Worm (Caenorhabditis elegans) whole organism, mixed stage, embryonic: ENCODE results near the gene ZK354.3.

ENCODE experiments used
- blmp-1 ChIP-seq: fragments of 150-350 bp; optimal IDR thresholded peaks from 2 replicates; lab custom pipeline; 2014; ENCODE audit warnings: missing biosample characterization, missing genetic modification characterization
- ceh-39 ChIP-seq: fragments of 150-350 bp; optimal IDR thresholded peaks from 2 replicates; lab custom pipeline; 2014; ENCODE audit warnings: missing biosample characterization, missing genetic modification characterization
- elt-1 ChIP-seq: sonication (generic microtip); optimal IDR thresholded peaks from 2 replicates; lab custom pipeline; 2017; ENCODE audit warnings: missing genetic modification characterization, mild to moderate bottlenecking, missing compliant biosample characterization, antibody characterized with exemption, moderate library complexity, borderline replicate concordance; ENCODE audit not compliant: insufficient read depth
- elt-3 ChIP-seq: fragments of 150-350 bp; optimal IDR thresholded peaks from 2 replicates; lab custom pipeline; 2014; ENCODE audit warnings: missing biosample characterization, missing genetic modification characterization
- lin-13 ChIP-seq: fragments of 150-350 bp; optimal IDR thresholded peaks from 2 replicates; lab custom pipeline; 2014; ENCODE audit warnings: missing biosample characterization, missing genetic modification characterization
- lsy-2 ChIP-seq: fragments of 150-350 bp; optimal IDR thresholded peaks from 2 replicates; lab custom pipeline; 2014; ENCODE audit warnings: missing biosample characterization, missing genetic modification characterization
- mep-1 ChIP-seq: fragments of 150-350 bp; optimal IDR thresholded peaks from 2 replicates; lab custom pipeline; 2017; ENCODE audit warnings: missing biosample characterization, missing genetic modification reagents, missing genetic modification characterization, inconsistent platforms
- nhr-12 ChIP-seq: fragments of 150-350 bp; optimal IDR thresholded peaks from 2 replicates; lab custom pipeline; 2014; ENCODE audit warnings: missing biosample characterization, missing genetic modification characterization
- nhr-237 ChIP-seq: fragments of 150-350 bp; optimal IDR thresholded peaks from 2 replicates; lab custom pipeline; 2014; ENCODE audit warnings: missing biosample characterization, missing genetic modification characterization
- snpc-4 ChIP-seq: fragments of 150-350 bp; optimal IDR thresholded peaks from 2 replicates; lab custom pipeline; 2014; ENCODE audit warnings: missing biosample characterization, missing genetic modification characterization
- unc-39 ChIP-seq: fragments of 150-350 bp; optimal IDR thresholded peaks from 2 replicates; lab custom pipeline; 2014; ENCODE audit warnings: missing biosample characterization, missing genetic modification characterization
- unc-62 ChIP-seq: fragments of 150-350 bp; optimal IDR thresholded peaks from 2 replicates; lab custom pipeline; 2014; ENCODE audit warnings: missing biosample characterization, missing genetic modification reagents, missing genetic modification characterization
- zip-8 ChIP-seq: fragments of 150-350 bp; optimal IDR thresholded peaks from 2 replicates; lab custom pipeline; 2014; ENCODE audit warnings: missing biosample characterization, missing genetic modification characterization

DNA sequence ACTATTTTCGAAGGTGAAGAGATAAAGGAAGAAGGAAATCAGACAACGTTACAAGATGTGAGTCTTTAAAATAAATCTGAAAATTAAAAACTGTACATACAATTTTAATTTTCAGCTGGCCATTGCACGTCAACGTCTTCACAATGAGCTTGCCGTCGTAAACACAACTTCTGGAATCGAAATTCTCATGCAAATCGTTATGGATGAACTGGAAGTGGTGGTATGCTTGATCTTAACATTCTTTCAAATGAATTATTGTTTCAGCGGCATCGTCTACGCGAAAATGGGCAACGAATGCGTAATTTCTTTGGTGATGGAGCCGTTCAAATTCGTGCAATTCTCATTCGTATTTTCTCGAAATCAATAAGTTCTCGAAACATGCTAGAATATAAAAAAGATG is 44.7 kb downstream of the ZK354.3 start:
- TF ChIP-seq elt-3 (tag; lab: Kevin White, UChicago): no peak
- TF ChIP-seq nhr-237: no peak
- TF ChIP-seq mep-1 (tag; lab: Kevin White, UChicago): no peak
- no peak for TF ChIP-seq unc-62
- TF ChIP-seq nhr-12: no peak
- TF ChIP-seq blmp-1 (tag; lab: Kevin White, UChicago): no peak
- no peak for TF ChIP-seq unc-39
- no peak for TF ChIP-seq ceh-39 (tag; lab: Kevin White, UChicago)
- TF ChIP-seq zip-8: no peak
- TF ChIP-seq elt-1 (tag; lab: Kevin White, UChicago): no peak
- no peak for TF ChIP-seq snpc-4 (tag; lab: Kevin White, UChicago)
- no peak for TF ChIP-seq lin-13
- TF ChIP-seq lsy-2 (tag; lab: Kevin White, UChicago): no peak
